Fruit fly (Drosophila melanogaster): ENCODE data around the gene CG5708.
A peak's percentile ranks its signal among the peaks of the same experiment; 100 is the strongest.

CG5708 gene

DNA sequence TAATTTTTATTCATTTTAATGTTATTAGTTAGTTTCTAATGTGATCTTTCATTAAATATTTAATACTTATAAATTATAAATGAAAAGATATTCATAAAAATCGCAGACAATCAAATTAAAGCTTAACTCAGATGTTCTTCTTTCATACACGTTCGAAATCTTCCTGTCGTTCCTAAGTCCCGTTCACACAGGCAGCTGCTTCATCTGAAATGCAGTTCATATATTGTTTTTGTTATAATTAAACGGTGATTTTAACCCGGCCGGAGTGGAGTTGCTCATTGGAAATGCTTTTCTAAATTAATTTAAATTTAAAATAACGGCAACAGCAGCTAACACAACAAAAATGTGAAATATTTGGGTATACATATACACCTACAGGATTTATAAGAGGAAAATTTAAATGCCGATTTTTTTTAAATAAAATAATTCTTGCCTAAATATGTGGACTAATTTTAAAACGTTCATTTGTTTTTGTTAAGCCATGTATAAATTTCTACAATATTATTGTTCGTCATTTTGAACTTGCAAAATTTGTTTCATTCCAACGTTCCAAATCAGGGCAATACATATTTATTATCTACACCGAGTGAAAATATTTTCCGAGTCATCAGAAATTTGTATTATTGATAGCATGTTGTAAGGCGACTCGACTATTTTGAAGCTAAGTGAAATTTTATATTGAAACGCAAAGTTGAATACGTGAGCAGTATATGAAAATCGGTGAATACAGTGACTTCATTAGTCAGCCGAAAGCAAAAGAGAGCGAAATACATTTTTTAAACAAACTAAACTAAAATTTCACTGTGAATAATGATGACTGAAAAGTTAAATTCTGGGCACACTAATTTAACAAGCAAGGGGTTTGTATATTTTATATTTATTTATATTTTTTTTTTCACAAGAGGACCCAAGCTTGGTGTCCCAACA, 12.4 kb upstream of the CG5708 start, which contains the start of gene me31B (continued):
- TF ChIP-seq CG2199 (GFP tag; IDR thresholded peaks at IDR 0.05) (no peak), Ada2b (GFP tag; IDR thresholded peaks at IDR 0.05) (no peak), cato (GFP tag; optimal IDR thresholded peaks at IDR 0.05; ENCODE audit: borderline replicate concordance) (no peak), CG9437 (GFP tag; optimal IDR thresholded peaks at IDR 0.05) (no peak), CG16779 (GFP tag; IDR thresholded peaks at IDR 0.05) (no peak), CG43689 (GFP tag; IDR thresholded peaks at IDR 0.05) (no peak), CG4328 (GFP tag; optimal IDR thresholded peaks at IDR 0.05) (no peak), CG18476 (GFP tag; optimal IDR thresholded peaks at IDR 0.05) (no peak), CG15514 (GFP tag; optimal IDR thresholded peaks at IDR 0.05) (no peak), Blimp-1 (GFP tag; optimal IDR thresholded peaks at IDR 0.05) (no peak), CG10366 (GFP tag; IDR thresholded peaks at IDR 0.05) (no peak), CG9876 (GFP tag; optimal IDR thresholded peaks at IDR 0.05) (no peak), CG3726 (GFP tag; IDR thresholded peaks at IDR 0.05) (no peak), Dek (tag; optimal IDR thresholded peaks at IDR 0.05) (no peak), CG11723 (GFP tag; optimal IDR thresholded peaks at IDR 0.05) (peak; percentile 97), Six4 (GFP tag; optimal IDR thresholded peaks at IDR 0.05) (no peak), phol (tag; optimal IDR thresholded peaks at IDR 0.05) (peak; percentile 60), eve (GFP tag; optimal IDR thresholded peaks at IDR 0.05) (no peak), CG9727 (GFP tag; optimal IDR thresholded peaks at IDR 0.05) (no peak), chm (GFP tag; IDR thresholded peaks at IDR 0.05) (no peak), CG1233 (GFP tag; optimal IDR thresholded peaks at IDR 0.05) (peak; percentile 17), CG32767 (GFP tag; IDR thresholded peaks at IDR 0.05) (no peak), Fer1 (GFP tag; optimal IDR thresholded peaks at IDR 0.05) (no peak), ERR (GFP tag; optimal IDR thresholded peaks at IDR 0.05) (no peak), sr (GFP tag; IDR thresholded peaks at IDR 0.05) (no peak), lilli (GFP tag; optimal IDR thresholded peaks at IDR 0.05) (no peak), toy (GFP tag; IDR thresholded peaks at IDR 0.05) (no peak), trh (GFP tag; optimal IDR thresholded peaks at IDR 0.05) (no peak), Xrp1 (GFP tag; IDR thresholded peaks at IDR 0.05) (no peak), CG31224 (GFP tag; IDR thresholded peaks at IDR 0.05) (no peak), CG5953 (GFP tag; IDR thresholded peaks at IDR 0.05) (no peak), CG10462 (GFP tag; optimal IDR thresholded peaks at IDR 0.05) (no peak), dpn (GFP tag; optimal IDR thresholded peaks at IDR 0.05) (no peak), Ssrp (tag; optimal IDR thresholded peaks at IDR 0.05) (peak; percentile 36), CG15479 (GFP tag; optimal IDR thresholded peaks at IDR 0.05) (no peak), CG13287 (GFP tag; IDR thresholded peaks at IDR 0.05; ENCODE audit: partially characterized antibody) (no peak), Sry-β (GFP tag; optimal IDR thresholded peaks at IDR 0.05) (no peak), D19B (GFP tag; optimal IDR thresholded peaks at IDR 0.05) (no peak), CG13894 (tag; optimal IDR thresholded peaks at IDR 0.05) (no peak), Ptx1 (GFP tag; IDR thresholded peaks at IDR 0.05) (no peak), kay (GFP tag; optimal IDR thresholded peaks at IDR 0.05) (no peak), CG3163 (GFP tag; optimal IDR thresholded peaks at IDR 0.05) (no peak), Sox100B (GFP tag; optimal IDR thresholded peaks at IDR 0.05) (peak; percentile 25), CG13123 (GFP tag; optimal IDR thresholded peaks at IDR 0.05) (no peak), Ravus (GFP tag; IDR thresholded peaks at IDR 0.05) (no peak), CG4730 (GFP tag; IDR thresholded peaks at IDR 0.05) (no peak), Oaz (GFP tag; IDR thresholded peaks at IDR 0.05) (no peak), bigmax (GFP tag; optimal IDR thresholded peaks at IDR 0.05) (no peak), zfh1 (GFP tag; IDR thresholded peaks at IDR 0.05) (no peak), cwo (GFP tag; optimal IDR thresholded peaks at IDR 0.05) (no peak)

Measured in whole organism, embryonic.